Worm (Caenorhabditis elegans) whole organism, early embryonic: ENCODE measurements around the gene nas-16.

ENCODE experiments used
- B0310.2 ChIP-seq: sonication (generic microtip); optimal IDR thresholded peaks from 2 replicates; lab custom pipeline; 2016; ENCODE audit warnings: mild to moderate bottlenecking, missing genetic modification characterization, missing compliant biosample characterization
- aly-1 ChIP-seq: sonication (generic microtip); optimal IDR thresholded peaks from 2 replicates; lab custom pipeline; 2016; ENCODE audit warnings: missing genetic modification characterization, missing compliant biosample characterization
- ama-1 ChIP-seq: fragments of 150-350 bp; optimal IDR thresholded peaks from 2 replicates; lab custom pipeline; 2014
- ceh-13 ChIP-seq: fragments of 200-800 bp; sonication (Bioruptor generic); optimal IDR thresholded peaks from 2 replicates; lab custom pipeline; 2018; ENCODE audit warnings: mild to moderate bottlenecking, missing genetic modification characterization, missing compliant biosample characterization
- ceh-36 ChIP-seq: sonication (generic microtip); optimal IDR thresholded peaks from 2 replicates; lab custom pipeline; 2016; ENCODE audit warnings: missing genetic modification characterization, inconsistent platforms, missing compliant biosample characterization
- sea-1 ChIP-seq: fragments of 200-800 bp; sonication (Bioruptor generic); conservative IDR thresholded peaks from 2 replicates; pipeline ENCODE4 v1.3.6; 2022; ENCODE audit warnings: missing genetic modification characterization, missing compliant biosample characterization
- tbx-37 ChIP-seq: fragments of 200-800 bp; sonication (Bioruptor generic); conservative IDR thresholded peaks from 2 replicates; pipeline ENCODE4 v1.3.6; 2022; ENCODE audit warnings: missing genetic modification reagents, missing genetic modification characterization, missing compliant biosample characterization

ce11 chrV:11366129-11366528 is 26.0 kb upstream of the nas-16 start, which contains the start of gene dop-5:
- TF ChIP-seq ama-1 (no peak), ceh-13 (no peak), ceh-36 (tag; lab: Kevin White, UChicago) (no peak), sea-1 (GFP tag; lab: Robert Waterston, UW) (no peak), aly-1 (tag; lab: Kevin White, UChicago) (no peak), tbx-37 (no peak), B0310.2 (tag; lab: Kevin White, UChicago) (no peak)
